Worm (Caenorhabditis elegans) whole organism, L4 larva: ENCODE data around the gene str-172.

Source experiments
- F26F4.8 ChIP-seq: fragments of 200-800 bp; sonication (Bioruptor generic); conservative IDR thresholded peaks from 2 replicates; pipeline ENCODE4 v1.3.6; 2022; ENCODE audit warnings: missing genetic modification characterization, missing compliant biosample characterization
- F44E2.7 ChIP-seq: fragments of 200-800 bp; sonication (Bioruptor generic); IDR thresholded peaks from 2 replicates; pipeline ENCODE4 v2.1.2; 2022; ENCODE audit warnings: missing genetic modification characterization, missing compliant biosample characterization
- F49E8.2 ChIP-seq: sonication (generic microtip); optimal IDR thresholded peaks from 2 replicates; lab custom pipeline; 2016; ENCODE audit warnings: missing compliant biosample characterization, mild to moderate bottlenecking, missing genetic modification characterization, borderline replicate concordance
- R02D3.7 ChIP-seq: fragments of 150-350 bp; sonication (generic microtip); optimal IDR thresholded peaks from 3 replicates; lab custom pipeline; 2014; ENCODE audit warnings: missing biosample characterization, missing genetic modification characterization
- Y105C5A.15 ChIP-seq: fragments of 200-800 bp; sonication (Bioruptor generic); IDR thresholded peaks from 2 replicates; pipeline ENCODE4 v1.3.6; 2022; ENCODE audit warnings: missing genetic modification characterization, missing compliant biosample characterization
- ama-1 ChIP-seq: fragments of 150-350 bp; optimal IDR thresholded peaks from 2 replicates; lab custom pipeline; 2014; ENCODE audit warnings: inconsistent platforms, mixed read lengths
- arid-1 ChIP-seq: fragments of 200-800 bp; sonication (Bioruptor generic); conservative IDR thresholded peaks from 2 replicates; pipeline ENCODE4 v1.3.6; 2022; ENCODE audit warnings: missing genetic modification reagents, missing genetic modification characterization, missing compliant biosample characterization
- attf-4 ChIP-seq: sonication (generic microtip); optimal IDR thresholded peaks from 3 replicates; lab custom pipeline; 2017; ENCODE audit warnings: missing biosample characterization, missing genetic modification characterization
- ceh-20 ChIP-seq: fragments of 200-800 bp; sonication (Bioruptor generic); IDR thresholded peaks from 2 replicates; pipeline ENCODE4 v1.3.6; 2022; ENCODE audit warnings: missing genetic modification reagents, missing genetic modification characterization, missing compliant biosample characterization
- ceh-28 ChIP-seq: fragments of 150-350 bp; optimal IDR thresholded peaks from 2 replicates; lab custom pipeline; 2014; ENCODE audit warnings: missing biosample characterization, missing genetic modification reagents, missing genetic modification characterization
- ceh-32 ChIP-seq: sonication (generic microtip); optimal IDR thresholded peaks from 2 replicates; lab custom pipeline; 2016; ENCODE audit warnings: mild to moderate bottlenecking, missing genetic modification characterization, missing compliant biosample characterization; ENCODE audit not compliant: poor library complexity
- ceh-82 ChIP-seq: sonication (generic microtip); optimal IDR thresholded peaks from 2 replicates; lab custom pipeline; 2017; ENCODE audit warnings: missing biosample characterization, missing genetic modification characterization
- ces-1 ChIP-seq: fragments of 150-350 bp; sonication (generic microtip); optimal IDR thresholded peaks from 4 replicates; lab custom pipeline; 2014; ENCODE audit warnings: missing biosample characterization, missing genetic modification reagents, missing genetic modification characterization
- ctbp-1 ChIP-seq: fragments of 200-800 bp; sonication (Bioruptor generic); IDR thresholded peaks from 2 replicates; pipeline ENCODE4 v1.3.6; 2022; ENCODE audit warnings: missing genetic modification reagents, missing genetic modification characterization, missing compliant biosample characterization
- daf-16 ChIP-seq, 3 experiments: sonication (generic microtip); optimal IDR thresholded peaks; 2 replicates each; lab custom pipeline; 2016 to 2017; ENCODE audit warnings: missing genetic modification characterization in 3 of 3, missing genetic modification reagents in 3 of 3, mild to moderate bottlenecking in 2 of 3, missing compliant biosample characterization in 2 of 3, missing biosample characterization in 1 of 3, moderate library complexity in 1 of 3
- dmd-6 ChIP-seq: fragments of 200-800 bp; sonication (Bioruptor generic); IDR thresholded peaks from 2 replicates; pipeline ENCODE4 v1.3.6; 2022; ENCODE audit warnings: missing genetic modification reagents, missing genetic modification characterization, missing compliant biosample characterization
- dmd-9 ChIP-seq: fragments of 200-800 bp; sonication (Bioruptor generic); IDR thresholded peaks from 2 replicates; pipeline ENCODE4 v1.3.6; 2022; ENCODE audit warnings: missing genetic modification reagents, missing genetic modification characterization, missing compliant biosample characterization
- dpl-1 ChIP-seq: fragments of 150-350 bp; optimal IDR thresholded peaks from 2 replicates; lab custom pipeline; 2014; ENCODE audit warnings: missing biosample characterization, missing genetic modification reagents, missing genetic modification characterization
- duxl-1 ChIP-seq: sonication (generic microtip); optimal IDR thresholded peaks from 2 replicates; lab custom pipeline; 2016; ENCODE audit warnings: mild to moderate bottlenecking, missing genetic modification characterization, moderate library complexity, missing compliant biosample characterization; ENCODE audit not compliant: poor library complexity
- dve-1 ChIP-seq: sonication (generic microtip); optimal IDR thresholded peaks from 2 replicates; lab custom pipeline; 2017; ENCODE audit warnings: antibody characterized with exemption, mild to moderate bottlenecking, missing genetic modification characterization, missing compliant biosample characterization; ENCODE audit not compliant: insufficient read depth
- egl-27 ChIP-seq: sonication (generic microtip); optimal IDR thresholded peaks from 3 replicates; lab custom pipeline; 2017; ENCODE audit warnings: missing biosample characterization, missing genetic modification reagents, missing genetic modification characterization
- lim-7 ChIP-seq: fragments of 200-800 bp; sonication (Bioruptor generic); IDR thresholded peaks from 2 replicates; pipeline ENCODE4 v1.3.6; 2022; ENCODE audit warnings: missing genetic modification characterization, missing compliant biosample characterization
- lin-13 ChIP-seq: fragments of 150-350 bp; optimal IDR thresholded peaks from 2 replicates; lab custom pipeline; 2014; ENCODE audit warnings: missing biosample characterization, missing genetic modification reagents, missing genetic modification characterization
- lin-15B ChIP-seq: fragments of 150-350 bp; sonication (generic microtip); optimal IDR thresholded peaks from 3 replicates; lab custom pipeline; 2014; ENCODE audit warnings: missing biosample characterization, missing genetic modification characterization
- lin-38 ChIP-seq: fragments of 200-800 bp; sonication (Bioruptor generic); IDR thresholded peaks from 2 replicates; pipeline ENCODE4 v1.3.6; 2022; ENCODE audit warnings: missing genetic modification reagents, missing genetic modification characterization, missing compliant biosample characterization
- lsy-2 ChIP-seq, 2 experiments: fragments of 150-350 bp in 1 of 2; sonication (generic microtip) in 1 of 2; optimal IDR thresholded peaks; 2 replicates each; lab custom pipeline; 2014 to 2017; ENCODE audit warnings: missing biosample characterization in 2 of 2, missing genetic modification characterization in 2 of 2
- mdl-1 ChIP-seq, 2 experiments: fragments of 150-350 bp in 1 of 2; sonication (generic microtip) in 1 of 2; optimal IDR thresholded peaks; 2 replicates each; lab custom pipeline; 2014 to 2017; ENCODE audit warnings: missing biosample characterization in 2 of 2, missing genetic modification characterization in 2 of 2
- mes-2 ChIP-seq: sonication (generic microtip); optimal IDR thresholded peaks from 2 replicates; lab custom pipeline; 2016; ENCODE audit warnings: missing genotype, mild to moderate bottlenecking, missing genetic modification characterization, missing compliant biosample characterization; ENCODE audit not compliant: poor library complexity, severe bottlenecking
- mxl-3 ChIP-seq: fragments of 200-800 bp; sonication (Bioruptor generic); optimal IDR thresholded peaks from 2 replicates; lab custom pipeline; 2018; ENCODE audit warnings: mild to moderate bottlenecking, missing genetic modification characterization, missing compliant biosample characterization
- nhr-10 ChIP-seq: fragments of 150-350 bp; optimal IDR thresholded peaks from 2 replicates; lab custom pipeline; 2014; ENCODE audit warnings: missing biosample characterization, missing genetic modification characterization
- nhr-11 ChIP-seq: fragments of 150-350 bp; optimal IDR thresholded peaks from 2 replicates; lab custom pipeline; 2014; ENCODE audit warnings: missing biosample characterization, missing genetic modification characterization
- nhr-111 ChIP-seq: fragments of 200-800 bp; sonication (Bioruptor generic); optimal IDR thresholded peaks from 2 replicates; lab custom pipeline; 2018; ENCODE audit warnings: mild to moderate bottlenecking, missing genetic modification characterization, missing compliant biosample characterization
- nhr-25 ChIP-seq: sonication (generic microtip); optimal IDR thresholded peaks from 2 replicates; lab custom pipeline; 2017; ENCODE audit warnings: missing genetic modification characterization, mild to moderate bottlenecking, missing compliant biosample characterization, antibody characterized with exemption, moderate library complexity, borderline replicate concordance; ENCODE audit not compliant: insufficient read depth
- nhr-28 ChIP-seq: fragments of 150-350 bp; optimal IDR thresholded peaks from 2 replicates; lab custom pipeline; 2014; ENCODE audit warnings: missing biosample characterization, missing genetic modification characterization
- nhr-48 ChIP-seq: sonication (generic microtip); optimal IDR thresholded peaks from 2 replicates; lab custom pipeline; 2016; ENCODE audit warnings: mild to moderate bottlenecking, missing genetic modification characterization, missing compliant biosample characterization
- pha-4 ChIP-seq, 2 experiments: fragments of 150-350 bp in 1 of 2; fragments of 200-800 bp in 1 of 2; sonication (Bioruptor generic) in 1 of 2; IDR thresholded peaks in 1 of 2; optimal IDR thresholded peaks in 1 of 2; 2 replicates each; pipeline versions ENCODE4 v1.3.6 to Lab custom; 2014 to 2022; ENCODE audit warnings: missing genetic modification characterization in 2 of 2, missing genetic modification reagents in 2 of 2, missing biosample characterization in 1 of 2, missing compliant biosample characterization in 1 of 2
- php-3 ChIP-seq: fragments of 200-800 bp; sonication (Bioruptor generic); IDR thresholded peaks from 2 replicates; pipeline ENCODE4 v1.3.6; 2022; ENCODE audit warnings: missing genetic modification reagents, missing genetic modification characterization, missing compliant biosample characterization
- rbr-2 ChIP-seq: sonication (generic microtip); optimal IDR thresholded peaks from 2 replicates; lab custom pipeline; 2016; ENCODE audit warnings: missing genotype, missing genetic modification characterization, missing compliant biosample characterization
- sdz-12 ChIP-seq: fragments of 200-800 bp; sonication (Bioruptor generic); optimal IDR thresholded peaks from 2 replicates; lab custom pipeline; 2018; ENCODE audit warnings: mild to moderate bottlenecking, missing genetic modification characterization, missing compliant biosample characterization
- skn-1 ChIP-seq: fragments of 150-350 bp; optimal IDR thresholded peaks from 2 replicates; lab custom pipeline; 2014; ENCODE audit warnings: missing biosample characterization, missing genetic modification characterization
- spr-1 ChIP-seq: sonication (generic microtip); optimal IDR thresholded peaks from 2 replicates; lab custom pipeline; 2016; ENCODE audit warnings: mild to moderate bottlenecking, missing genetic modification characterization, missing compliant biosample characterization
- spr-3 ChIP-seq: fragments of 200-800 bp; sonication (Bioruptor generic); optimal IDR thresholded peaks from 2 replicates; lab custom pipeline; 2018; ENCODE audit warnings: mild to moderate bottlenecking, missing genetic modification characterization, missing compliant biosample characterization
- tag-97 ChIP-seq: fragments of 200-800 bp; sonication (Bioruptor generic); IDR thresholded peaks from 2 replicates; pipeline ENCODE4 v1.3.6; 2022; ENCODE audit warnings: missing genetic modification characterization, missing compliant biosample characterization
- unc-130 ChIP-seq: sonication (generic microtip); optimal IDR thresholded peaks from 2 replicates; lab custom pipeline; 2016; ENCODE audit warnings: missing genetic modification reagents, missing genetic modification characterization, missing compliant biosample characterization
- unc-39 ChIP-seq: sonication (generic microtip); optimal IDR thresholded peaks from 2 replicates; lab custom pipeline; 2017; ENCODE audit warnings: missing biosample characterization, missing genetic modification characterization
- vab-7 ChIP-seq: fragments of 200-800 bp; sonication (Bioruptor generic); IDR thresholded peaks from 2 replicates; pipeline ENCODE4 v1.3.6; 2022; ENCODE audit warnings: missing genetic modification reagents, missing genetic modification characterization, missing compliant biosample characterization
- zag-1 ChIP-seq: fragments of 150-350 bp; optimal IDR thresholded peaks from 2 replicates; lab custom pipeline; 2014; ENCODE audit warnings: missing biosample characterization, missing genetic modification characterization
- zfp-2 ChIP-seq: sonication (generic microtip); optimal IDR thresholded peaks from 2 replicates; lab custom pipeline; 2016; ENCODE audit warnings: mild to moderate bottlenecking, missing genetic modification characterization, missing compliant biosample characterization
- zfp-3 ChIP-seq: fragments of 200-800 bp; sonication (Bioruptor generic); conservative IDR thresholded peaks from 2 replicates; pipeline ENCODE4 v1.3.6; 2022; ENCODE audit warnings: missing genetic modification reagents, missing genetic modification characterization, missing compliant biosample characterization
- zip-11 ChIP-seq: fragments of 200-800 bp; sonication (Bioruptor generic); IDR thresholded peaks from 2 replicates; pipeline ENCODE4 v1.3.6; 2022; ENCODE audit warnings: missing genetic modification characterization, missing compliant biosample characterization

The str-172 gene

DNA sequence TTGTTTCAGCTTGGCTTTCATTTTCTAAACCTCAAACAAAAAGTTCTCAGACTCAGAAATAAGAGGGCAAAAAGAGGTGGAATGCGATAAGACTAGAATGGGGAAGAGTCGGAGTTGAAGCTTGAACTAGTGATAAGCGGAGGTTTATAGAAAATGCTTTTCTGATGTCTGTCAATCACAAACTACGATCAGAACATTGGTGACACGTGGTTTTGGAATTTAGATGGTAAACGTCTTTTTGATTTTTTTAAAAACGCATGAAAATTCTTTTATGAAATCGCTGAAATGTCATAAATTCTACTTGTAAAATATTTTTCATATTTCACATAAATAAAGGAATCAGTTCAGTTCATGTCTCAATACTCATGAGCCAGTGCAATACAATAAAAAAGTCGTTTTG is 46.5 kb downstream of the str-172 start, which contains the start of gene H06H21.8 (continued):
- no peak for TF ChIP-seq lin-13 (GFP tag; lab: Kevin White, UChicago)
- no peak for TF ChIP-seq spr-3 (GFP tag; lab: Kevin White, UChicago)
- TF ChIP-seq skn-1 = no peak
- TF ChIP-seq lin-38 (GFP tag; lab: Robert Waterston, UW) = no peak
- no peak for TF ChIP-seq sdz-12
- TF ChIP-seq duxl-1 (tag; lab: Kevin White, UChicago) = no peak
- TF ChIP-seq R02D3.7 = no peak
- TF ChIP-seq zfp-3 (GFP tag; lab: Robert Waterston, UW) = no peak
- no peak for TF ChIP-seq spr-1 (tag; lab: Kevin White, UChicago)
- no peak for TF ChIP-seq egl-27 (tag; lab: Kevin White, UChicago)
- TF ChIP-seq dmd-9 (GFP tag; lab: Robert Waterston, UW) = no peak
- TF ChIP-seq ama-1 = no peak
- TF ChIP-seq mes-2 = no peak
- no peak for TF ChIP-seq Y105C5A.15 (GFP tag; lab: Robert Waterston, UW)
- TF ChIP-seq tag-97 (GFP tag; lab: Robert Waterston, UW) = no peak
- TF ChIP-seq ctbp-1 (GFP tag; lab: Robert Waterston, UW) = no peak
- TF ChIP-seq ceh-20 = no peak
- peak; percentile 72 for TF ChIP-seq nhr-28 (tag; lab: Kevin White, UChicago)
- no peak for TF ChIP-seq attf-4 (tag; lab: Kevin White, UChicago)
- no peak for TF ChIP-seq nhr-25 (tag; lab: Kevin White, UChicago)
- TF ChIP-seq lim-7 (GFP tag; lab: Robert Waterston, UW) = no peak
- TF ChIP-seq zfp-2 (tag; lab: Kevin White, UChicago) = no peak
- TF ChIP-seq dmd-6 (GFP tag; lab: Robert Waterston, UW) = peak; percentile 94
- TF ChIP-seq nhr-11 (tag; lab: Kevin White, UChicago) = no peak
- TF ChIP-seq ceh-82 (tag; lab: Kevin White, UChicago) = no peak
- TF ChIP-seq pha-4 (GFP tag; IDR thresholded peaks at IDR 0.05; lab: Robert Waterston, UW) = peak; percentile 42; the same call in 1 of the 2 replicates
- no peak for TF ChIP-seq pha-4 (tag; optimal IDR thresholded peaks at IDR 0.05; lab: Kevin White, UChicago)
- TF ChIP-seq mxl-3 (GFP tag; lab: Kevin White, UChicago) = no peak
- no peak for TF ChIP-seq ceh-28 (tag; lab: Kevin White, UChicago)
- no peak for TF ChIP-seq nhr-111 (GFP tag; lab: Kevin White, UChicago)
- no peak for TF ChIP-seq zag-1 (tag; lab: Kevin White, UChicago)
- no peak for TF ChIP-seq zip-11 (GFP tag; lab: Robert Waterston, UW)
- no peak for TF ChIP-seq lsy-2 (tag; optimal IDR thresholded peaks at IDR 0.05; lab: Kevin White, UChicago)
- no peak for TF ChIP-seq ces-1 (GFP tag; lab: Kevin White, UChicago)
- no peak for TF ChIP-seq F26F4.8 (GFP tag; lab: Robert Waterston, UW)
- no peak for TF ChIP-seq vab-7 (GFP tag; lab: Robert Waterston, UW)
- no peak for TF ChIP-seq unc-130
- no peak for TF ChIP-seq daf-16 (GFP tag; optimal IDR thresholded peaks at IDR 0.05; lab: Kevin White, UChicago)
- TF ChIP-seq daf-16 (tag; optimal IDR thresholded peaks at IDR 0.05; lab: Kevin White, UChicago) = peak; percentile 70
- peak; percentile 29 for TF ChIP-seq nhr-48 (tag; lab: Kevin White, UChicago)
- no peak for TF ChIP-seq arid-1 (GFP tag; lab: Robert Waterston, UW)
- TF ChIP-seq dpl-1 = no peak
- TF ChIP-seq dve-1 (tag; lab: Kevin White, UChicago) = peak; percentile 83
- TF ChIP-seq unc-39 (tag; lab: Kevin White, UChicago) = no peak
- no peak for TF ChIP-seq ceh-32 (tag; lab: Kevin White, UChicago)
- TF ChIP-seq rbr-2 = no peak
- TF ChIP-seq F44E2.7 (GFP tag; lab: Robert Waterston, UW) = no peak
- TF ChIP-seq F49E8.2 (tag; lab: Kevin White, UChicago) = no peak
- TF ChIP-seq nhr-10 (tag; lab: Kevin White, UChicago) = no peak
- TF ChIP-seq mdl-1 (tag; optimal IDR thresholded peaks at IDR 0.05; lab: Kevin White, UChicago) = peak in 1 of 2 experiments; percentile 3
- 0 out of 2 replicates have a peak, but pooled peaks have one; percentile 37 for TF ChIP-seq php-3 (GFP tag; lab: Robert Waterston, UW)
- TF ChIP-seq lin-15B = no peak
- TF ChIP-seq, all 104 proteins: peak for 13
